Worm (Caenorhabditis elegans): ENCODE data around the gene ucp-4.
A peak's percentile ranks its signal among the peaks of the same experiment; 100 is the strongest.

DNA sequence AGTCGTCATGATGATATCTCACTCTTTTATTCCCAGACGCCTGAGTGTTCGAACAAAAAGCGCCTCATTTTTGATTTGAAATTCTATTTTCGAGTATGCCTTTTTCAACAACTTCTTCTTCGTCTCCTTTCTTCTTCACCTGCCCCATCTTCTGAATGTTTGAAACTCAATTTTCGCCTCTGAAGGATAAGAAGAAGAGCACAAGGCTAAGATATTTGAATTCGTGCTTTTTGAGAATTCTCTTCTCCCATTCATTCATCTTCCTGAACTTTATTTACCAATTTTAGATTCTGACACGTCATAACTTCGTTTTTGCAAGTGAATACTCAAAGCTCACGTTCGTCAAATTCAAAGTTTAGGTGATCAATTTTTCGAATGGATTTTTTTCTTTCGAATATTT lies 17.1 kb upstream of the ucp-4 start:
- TF ChIP-seq drap-1 (GFP tag; optimal IDR thresholded peaks at IDR 0.05) (no peak), unc-39 (tag; optimal IDR thresholded peaks at IDR 0.05) (no peak), pha-4 (tag; optimal IDR thresholded peaks at IDR 0.05) (no peak), elt-1 (tag; optimal IDR thresholded peaks at IDR 0.05; ENCODE audit: borderline replicate concordance, insufficient read depth) (no peak), lin-13 (tag; optimal IDR thresholded peaks at IDR 0.05) (no peak), nhr-76 (tag; optimal IDR thresholded peaks at IDR 0.05) (no peak), ces-1 (GFP tag; optimal IDR thresholded peaks at IDR 0.05) (peak; percentile 38), nhr-12 (tag; optimal IDR thresholded peaks at IDR 0.05) (no peak), tbx-8 (GFP tag; optimal IDR thresholded peaks at IDR 0.05) (no peak), nhr-237 (tag; optimal IDR thresholded peaks at IDR 0.05) (no peak), snpc-4 (tag; optimal IDR thresholded peaks at IDR 0.05) (no peak)

Data from whole organism, mixed stage, embryonic.